Fruit fly (Drosophila melanogaster) whole organism, adult: Measurements from ENCODE around the gene CG32512.

ENCODE experiments used
- Hr96 ChIP-seq: fragments of 200-800 bp; sonication (Bioruptor generic); optimal IDR thresholded peaks from 2 replicates; lab custom pipeline; 2016; ENCODE audit warnings: missing biosample characterization, missing genetic modification characterization
- Mnt ChIP-seq: fragments of 200-800 bp; sonication (Bioruptor generic); optimal IDR thresholded peaks from 2 replicates; lab custom pipeline; 2016; ENCODE audit warnings: missing biosample characterization, mild to moderate bottlenecking, missing genetic modification characterization
- cnc ChIP-seq, 2 experiments: fragments of >200 bp; optimal IDR thresholded peaks; 2 replicates each; lab custom pipeline; 2017
- kay ChIP-seq: fragments of 200-800 bp; sonication (Bioruptor generic); peaks from one replicate; lab custom pipeline; 2016; ENCODE audit warnings: missing biosample characterization, missing genetic modification characterization, borderline replicate concordance
- tj ChIP-seq: fragments of 200-800 bp; sonication (Bioruptor generic); optimal IDR thresholded peaks from 3 replicates; lab custom pipeline; 2017; ENCODE audit warnings: missing biosample characterization, mild to moderate bottlenecking, missing genetic modification characterization, moderate library complexity

dm6 chrX:21045448-21045941, 21.8 kb downstream of the CG32512 start:
- TF ChIP-seq Mnt (GFP tag; lab: Kevin White, UChicago) (no peak), tj (GFP tag; lab: Kevin White, UChicago) (no peak), kay (GFP tag; lab: Kevin White, UChicago) (no peak), Hr96 (GFP tag; lab: Kevin White, UChicago) (no peak), cnc (optimal IDR thresholded peaks at IDR 0.05; lab: Kevin White, UChicago) (no peak)
